Fruit fly (Drosophila melanogaster) S2 (cell line): ENCODE measurements around the gene CG9330.

ENCODE experiments used
- CG8478 ChIP-seq: fragments of >200 bp; optimal IDR thresholded peaks from 2 replicates; lab custom pipeline; 2018
- CTCF ChIP-seq, 2 experiments: fragments of >200 bp; optimal IDR thresholded peaks; 2 replicates each; lab custom pipeline; 2018

- TF ChIP-seq CG8478: no peak
- no peak for TF ChIP-seq CTCF (optimal IDR thresholded peaks at IDR 0.05; lab: Kevin White, UChicago)
These were observed 29.3 kb upstream of the CG9330 start for dm6 chr3L:19556738-19557137.
